Worm (Caenorhabditis elegans) whole organism, L4 larva: ENCODE measurements around the gene ash-2.

Source experiments
- aha-1 ChIP-seq: fragments of 150-350 bp; peaks from one replicate; lab custom pipeline; 2014; ENCODE audit warnings: missing biosample characterization, missing genetic modification characterization
- madf-5 ChIP-seq, 2 experiments: fragments of 200-800 bp; sonication (Bioruptor generic); IDR thresholded peaks; 2 replicates each; pipeline ENCODE4 v1.3.6; 2022; ENCODE audit warnings: missing compliant biosample characterization in 2 of 2, missing genetic modification characterization in 2 of 2
- unc-130 ChIP-seq: sonication (generic microtip); optimal IDR thresholded peaks from 2 replicates; lab custom pipeline; 2016; ENCODE audit warnings: missing genetic modification reagents, missing genetic modification characterization, missing compliant biosample characterization

DNA sequence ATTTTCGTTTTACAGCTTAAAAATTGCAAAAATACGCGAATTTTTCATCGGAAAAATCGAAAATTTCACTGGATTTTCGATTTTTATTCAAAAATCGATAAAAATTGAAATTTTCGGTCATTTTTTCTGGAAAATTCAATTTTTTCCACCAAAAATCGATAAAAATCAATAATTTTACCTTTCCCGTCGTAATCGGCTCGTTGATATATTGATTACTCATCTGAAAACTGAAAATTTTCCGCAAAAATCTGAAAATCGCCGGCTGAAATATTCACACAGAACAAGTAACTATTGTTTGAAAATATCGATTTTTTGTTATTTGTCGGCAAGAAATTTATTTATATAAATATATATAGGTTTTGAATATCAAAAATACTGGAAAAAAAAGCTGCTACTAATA is 56.9 kb downstream of the ash-2 start, which contains the start of gene cyn-16:
- no peak for TF ChIP-seq madf-5 (GFP tag; IDR thresholded peaks at IDR 0.05; lab: Robert Waterston, UW)
- no peak for TF ChIP-seq unc-130 (GFP tag; lab: Kevin White, UChicago)
- TF ChIP-seq aha-1 (tag; lab: Kevin White, UChicago), result no peak
